Worm (Caenorhabditis elegans): ENCODE data around the gene F38A5.22.
"Not testable (repeated sequence)": the region's sequence is repeated elsewhere in the genome, so short reads cannot be mapped to it uniquely, and the experiment has no call there.

Gene F38A5.22

DNA sequence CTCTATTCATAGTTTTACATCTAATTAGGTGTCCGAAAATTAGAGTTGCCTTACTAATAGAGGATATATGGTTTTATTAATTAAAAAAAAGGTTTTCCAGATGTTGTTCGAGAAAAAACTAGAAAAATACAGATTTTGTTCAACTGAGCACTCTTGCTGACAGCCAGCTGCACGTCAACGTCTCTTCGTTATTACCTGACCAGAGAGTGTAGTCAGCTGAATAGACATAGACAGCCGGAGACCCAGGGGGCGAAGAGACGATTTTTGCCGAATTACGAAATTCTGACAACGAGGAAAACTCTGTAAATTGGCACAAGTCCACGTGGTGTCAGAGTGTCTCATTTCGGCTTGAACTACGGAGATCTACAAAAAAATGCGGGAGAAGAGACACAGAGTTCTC lies 22.9 kb upstream of the F38A5.22 start:
- TF ChIP-seq ref-1 (GFP tag; conservative IDR thresholded peaks at IDR 0.05): no peak
- no peak for TF ChIP-seq med-1 (GFP tag; optimal IDR thresholded peaks at IDR 0.05; ENCODE audit: insufficient read depth)
- TF ChIP-seq cog-1 (tag; optimal IDR thresholded peaks at IDR 0.05): no peak
- TF ChIP-seq klf-2 (GFP tag; conservative IDR thresholded peaks at IDR 0.05): no peak
- TF ChIP-seq T22C8.4 (GFP tag; IDR thresholded peaks at IDR 0.05): no peak
- no peak for TF ChIP-seq ztf-23 (GFP tag; IDR thresholded peaks at IDR 0.05)
- no peak for TF ChIP-seq ztf-29 (GFP tag; IDR thresholded peaks at IDR 0.05)
- TF ChIP-seq tab-1 (GFP tag; IDR thresholded peaks at IDR 0.05): no peak
- no peak for TF ChIP-seq flt-1 (GFP tag; IDR thresholded peaks at IDR 0.05)

DNA sequence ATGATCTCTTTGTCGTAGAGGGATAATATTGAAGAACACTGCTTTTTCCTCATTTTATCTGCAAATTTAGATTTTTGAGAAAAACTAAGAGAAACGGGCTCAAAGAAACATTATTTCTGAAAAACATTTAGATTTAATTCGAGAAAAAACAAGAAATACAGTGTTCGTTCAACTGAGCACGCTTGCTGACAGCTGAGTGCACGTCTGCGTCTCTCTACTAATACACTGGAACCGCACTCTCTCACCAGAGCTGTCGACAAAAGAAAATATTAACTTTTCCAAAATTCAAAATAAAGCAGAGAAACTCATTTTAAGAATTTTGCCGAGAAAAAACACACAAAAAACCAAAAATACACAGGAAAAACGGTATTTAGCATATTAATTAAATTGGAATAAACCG lies 17.6 kb upstream of the F38A5.22 start, which contains the start of gene drh-1:
TSS of gene drh-1 (minus strand) at position 58 of the 400 bp plus-strand sequence.
- TF ChIP-seq flt-1 (GFP tag; IDR thresholded peaks at IDR 0.05) (no peak), klf-2 (GFP tag; conservative IDR thresholded peaks at IDR 0.05) (no peak), ztf-23 (GFP tag; IDR thresholded peaks at IDR 0.05) (no peak), ztf-29 (GFP tag; IDR thresholded peaks at IDR 0.05) (no peak)

DNA sequence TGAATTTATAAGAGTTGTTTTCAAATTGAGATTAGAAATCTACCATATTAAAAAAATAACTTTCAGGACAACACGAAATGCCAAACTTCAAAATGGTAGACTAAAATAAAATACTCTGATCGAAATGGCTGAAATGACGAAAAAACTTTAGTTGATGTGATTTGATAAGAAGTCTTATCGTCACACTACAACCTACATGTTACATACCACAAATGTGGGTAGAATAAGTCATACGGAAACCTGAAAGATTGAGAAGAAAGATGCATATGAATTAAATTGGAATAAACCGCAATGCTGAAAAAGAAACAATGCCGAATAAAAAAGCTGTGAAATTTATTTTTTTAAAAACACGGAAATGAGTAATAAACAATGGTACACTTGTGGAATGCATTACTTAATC lies 11.3 kb upstream of the F38A5.22 start:
- no peak for TF ChIP-seq ztf-29 (GFP tag; IDR thresholded peaks at IDR 0.05)
- no peak for TF ChIP-seq ztf-23 (GFP tag; IDR thresholded peaks at IDR 0.05)
- no peak for TF ChIP-seq flt-1 (GFP tag; IDR thresholded peaks at IDR 0.05)
- no peak for TF ChIP-seq tab-1 (GFP tag; IDR thresholded peaks at IDR 0.05)
- no peak for TF ChIP-seq T22C8.4 (GFP tag; IDR thresholded peaks at IDR 0.05)
- TF ChIP-seq ref-1 (GFP tag; conservative IDR thresholded peaks at IDR 0.05): no peak
- no peak for TF ChIP-seq med-1 (GFP tag; optimal IDR thresholded peaks at IDR 0.05; ENCODE audit: insufficient read depth)
- TF ChIP-seq klf-2 (GFP tag; conservative IDR thresholded peaks at IDR 0.05): no peak
- TF ChIP-seq cog-1 (tag; optimal IDR thresholded peaks at IDR 0.05): no peak

DNA sequence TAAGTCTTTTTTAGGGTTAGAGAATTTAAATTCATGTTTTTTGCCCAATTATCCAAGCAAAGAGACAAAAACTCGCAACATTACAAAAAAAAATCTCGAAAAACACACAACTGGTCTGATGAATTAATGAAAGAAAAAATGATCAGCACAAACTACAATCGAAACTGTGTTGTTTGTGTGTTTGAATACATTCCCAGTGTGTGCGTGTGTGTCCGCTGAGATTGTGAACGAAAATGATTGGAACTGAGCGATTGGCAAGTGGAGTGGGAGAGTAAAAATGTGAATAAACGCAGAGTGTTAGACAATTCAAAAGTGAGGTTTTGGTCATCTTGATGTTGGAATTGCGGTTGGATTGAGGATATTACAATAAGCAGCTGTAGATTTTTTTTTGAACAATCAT lies 10.8 kb upstream of the F38A5.22 start:
- TF ChIP-seq cog-1 (tag; optimal IDR thresholded peaks at IDR 0.05) (no peak), med-1 (GFP tag; optimal IDR thresholded peaks at IDR 0.05; ENCODE audit: insufficient read depth) (no peak), ztf-29 (GFP tag; IDR thresholded peaks at IDR 0.05) (no peak), klf-2 (GFP tag; conservative IDR thresholded peaks at IDR 0.05) (no peak), ztf-23 (GFP tag; IDR thresholded peaks at IDR 0.05) (no peak), flt-1 (GFP tag; IDR thresholded peaks at IDR 0.05) (no peak), T22C8.4 (GFP tag; IDR thresholded peaks at IDR 0.05) (no peak), ref-1 (GFP tag; conservative IDR thresholded peaks at IDR 0.05) (no peak), tab-1 (GFP tag; IDR thresholded peaks at IDR 0.05) (no peak)

DNA sequence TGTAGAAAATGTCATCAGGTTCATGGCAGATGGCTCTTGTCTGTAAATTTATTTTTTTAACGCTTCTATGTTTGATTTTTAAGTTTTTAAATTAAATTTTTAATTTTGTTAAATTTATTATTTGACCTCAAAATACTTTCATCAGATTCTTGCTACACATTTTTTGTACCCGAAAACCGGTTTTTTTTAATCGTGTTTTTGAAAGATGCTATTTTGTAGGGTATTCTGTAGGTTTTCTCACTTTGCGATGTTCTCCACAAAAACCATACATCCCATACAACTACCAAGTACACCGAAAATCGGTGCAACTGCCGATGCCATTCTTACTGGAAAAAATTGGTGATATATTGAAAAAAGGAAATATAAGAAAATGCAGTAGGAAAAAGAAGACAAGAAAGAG lies 10.1 kb upstream of the F38A5.22 start, which contains the start of gene nstp-2:
TSS of gene nstp-2 (minus strand) at position 326 of the 400 bp plus-strand sequence.
- TF ChIP-seq ref-1 (GFP tag; conservative IDR thresholded peaks at IDR 0.05): no peak
- TF ChIP-seq ztf-29 (GFP tag; IDR thresholded peaks at IDR 0.05): no peak
- no peak for TF ChIP-seq cog-1 (tag; optimal IDR thresholded peaks at IDR 0.05)
- TF ChIP-seq flt-1 (GFP tag; IDR thresholded peaks at IDR 0.05): no peak
- no peak for TF ChIP-seq tab-1 (GFP tag; IDR thresholded peaks at IDR 0.05)
- TF ChIP-seq ztf-23 (GFP tag; IDR thresholded peaks at IDR 0.05): no peak
- TF ChIP-seq med-1 (GFP tag; optimal IDR thresholded peaks at IDR 0.05; ENCODE audit: insufficient read depth): no peak
- no peak for TF ChIP-seq klf-2 (GFP tag; conservative IDR thresholded peaks at IDR 0.05)
- no peak for TF ChIP-seq T22C8.4 (GFP tag; IDR thresholded peaks at IDR 0.05)

DNA sequence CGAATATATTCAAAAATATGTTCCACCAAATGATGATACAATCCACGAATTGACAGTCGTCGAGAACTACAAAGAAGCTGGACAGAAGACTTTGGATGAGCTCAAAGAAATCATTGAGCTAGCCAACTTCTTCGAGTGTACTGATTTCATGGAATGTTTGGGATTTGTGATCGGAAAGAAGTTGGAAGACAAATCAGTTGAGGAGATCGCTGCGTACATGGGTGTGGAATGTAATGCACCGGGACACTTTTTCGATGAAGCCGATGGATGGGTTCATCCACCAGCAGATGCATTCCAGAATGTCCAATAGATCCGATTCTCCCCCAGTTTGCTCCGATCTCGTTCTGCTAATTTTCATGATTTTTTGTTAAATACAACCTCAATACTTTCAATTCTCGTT lies 7.8 kb upstream of the F38A5.22 start:
- no peak for TF ChIP-seq flt-1 (GFP tag; IDR thresholded peaks at IDR 0.05)
- no peak for TF ChIP-seq cog-1 (tag; optimal IDR thresholded peaks at IDR 0.05)
- no peak for TF ChIP-seq tab-1 (GFP tag; IDR thresholded peaks at IDR 0.05)
- no peak for TF ChIP-seq med-1 (GFP tag; optimal IDR thresholded peaks at IDR 0.05; ENCODE audit: insufficient read depth)
- no peak for TF ChIP-seq ztf-23 (GFP tag; IDR thresholded peaks at IDR 0.05)
- no peak for TF ChIP-seq ref-1 (GFP tag; conservative IDR thresholded peaks at IDR 0.05)
- TF ChIP-seq T22C8.4 (GFP tag; IDR thresholded peaks at IDR 0.05): no peak

DNA sequence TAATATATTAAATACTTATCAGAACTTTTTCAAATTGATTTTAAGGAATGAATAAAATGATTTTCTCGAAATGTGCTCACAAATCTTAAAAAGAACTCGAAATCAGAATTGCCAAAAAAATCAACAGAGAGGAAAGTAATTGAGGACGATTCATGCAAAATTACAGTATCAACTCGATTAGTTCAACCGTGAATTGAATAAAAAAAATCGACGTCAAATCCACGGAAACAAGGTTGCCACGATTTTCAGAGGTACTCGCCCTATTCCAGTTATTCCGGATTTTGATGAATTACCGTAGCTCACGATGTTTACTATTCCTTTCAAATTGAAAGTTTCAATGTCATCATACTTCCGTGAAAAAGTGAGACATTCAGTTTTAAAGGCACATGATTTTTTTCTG lies 6.6 kb upstream of the F38A5.22 start, which contains the start of gene F15B10.3:
TSS of gene F15B10.3 (plus strand) at position 301 of the 400 bp plus-strand sequence.
- TF ChIP-seq ref-1 (GFP tag; conservative IDR thresholded peaks at IDR 0.05) (no peak), tab-1 (GFP tag; IDR thresholded peaks at IDR 0.05) (no peak), ztf-29 (GFP tag; IDR thresholded peaks at IDR 0.05) (no peak), med-1 (GFP tag; optimal IDR thresholded peaks at IDR 0.05; ENCODE audit: insufficient read depth) (no peak), T22C8.4 (GFP tag; IDR thresholded peaks at IDR 0.05) (no peak), cog-1 (tag; optimal IDR thresholded peaks at IDR 0.05) (no peak), flt-1 (GFP tag; IDR thresholded peaks at IDR 0.05) (no peak), klf-2 (GFP tag; conservative IDR thresholded peaks at IDR 0.05) (no peak), ztf-23 (GFP tag; IDR thresholded peaks at IDR 0.05) (no peak)

DNA sequence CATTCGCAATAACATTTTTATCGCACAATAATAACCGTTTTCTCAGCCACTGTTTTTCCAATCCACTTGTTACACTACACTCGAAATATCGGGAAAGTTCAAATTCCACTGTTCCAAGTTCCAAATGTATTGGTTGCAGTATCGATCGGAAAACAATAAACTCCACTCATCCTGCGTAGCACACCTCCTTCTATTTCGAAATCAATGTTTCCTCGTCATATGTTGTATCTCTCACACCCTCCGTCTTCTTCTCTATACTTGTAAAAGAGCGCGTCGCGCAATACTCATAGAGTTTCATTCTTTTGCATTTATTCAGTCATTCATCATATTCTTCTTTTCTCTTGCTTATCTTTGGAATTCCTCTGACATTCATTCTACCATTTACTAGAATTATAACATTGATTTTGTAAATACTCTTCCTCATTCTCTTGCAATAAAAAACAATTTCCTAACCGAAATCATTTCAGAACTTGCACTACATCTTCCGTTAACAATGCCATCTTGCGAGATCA lies 5.5 kb upstream of the F38A5.22 start, which contains the start of gene sup-36:
TSS of gene sup-36 (plus strand) at position 462 of the 512 bp plus-strand sequence.
- peak; percentile 49 for TF ChIP-seq T22C8.4 (GFP tag; IDR thresholded peaks at IDR 0.05)
- no peak for TF ChIP-seq ztf-29 (GFP tag; IDR thresholded peaks at IDR 0.05)
- no peak for TF ChIP-seq tab-1 (GFP tag; IDR thresholded peaks at IDR 0.05)
- no peak for TF ChIP-seq klf-2 (GFP tag; conservative IDR thresholded peaks at IDR 0.05)
- no peak for TF ChIP-seq med-1 (GFP tag; optimal IDR thresholded peaks at IDR 0.05; ENCODE audit: insufficient read depth)

DNA sequence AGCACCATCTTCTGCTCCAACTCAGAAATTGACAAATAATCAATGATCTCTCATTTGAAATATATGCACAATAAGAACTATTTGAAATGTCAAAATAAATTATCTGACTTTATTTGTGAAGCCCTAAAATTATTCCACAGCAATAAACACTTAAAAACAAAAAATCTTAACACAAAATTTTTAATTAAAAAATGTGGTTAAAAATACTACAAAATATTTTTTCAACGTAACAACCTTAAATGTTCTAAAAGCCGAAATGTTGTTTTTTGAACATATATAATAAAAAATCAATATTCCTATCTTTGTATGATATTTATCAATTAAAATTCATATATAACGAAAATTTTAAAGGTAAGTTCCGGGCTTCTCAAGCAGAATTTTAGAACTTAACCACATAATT lies 3.7 kb upstream of the F38A5.22 start, which contains the start of gene F38A5.8:
TSS of gene F38A5.8 (plus strand) at position 301 of the 400 bp plus-strand sequence.
- TF ChIP-seq med-1 (GFP tag; optimal IDR thresholded peaks at IDR 0.05; ENCODE audit: insufficient read depth) (no peak), tab-1 (GFP tag; IDR thresholded peaks at IDR 0.05) (no peak), ref-1 (GFP tag; conservative IDR thresholded peaks at IDR 0.05) (no peak), cog-1 (tag; optimal IDR thresholded peaks at IDR 0.05) (no peak), flt-1 (GFP tag; IDR thresholded peaks at IDR 0.05) (no peak), ztf-23 (GFP tag; IDR thresholded peaks at IDR 0.05) (no peak), T22C8.4 (GFP tag; IDR thresholded peaks at IDR 0.05) (no peak), ztf-29 (GFP tag; IDR thresholded peaks at IDR 0.05) (no peak), klf-2 (GFP tag; conservative IDR thresholded peaks at IDR 0.05) (no peak)

DNA sequence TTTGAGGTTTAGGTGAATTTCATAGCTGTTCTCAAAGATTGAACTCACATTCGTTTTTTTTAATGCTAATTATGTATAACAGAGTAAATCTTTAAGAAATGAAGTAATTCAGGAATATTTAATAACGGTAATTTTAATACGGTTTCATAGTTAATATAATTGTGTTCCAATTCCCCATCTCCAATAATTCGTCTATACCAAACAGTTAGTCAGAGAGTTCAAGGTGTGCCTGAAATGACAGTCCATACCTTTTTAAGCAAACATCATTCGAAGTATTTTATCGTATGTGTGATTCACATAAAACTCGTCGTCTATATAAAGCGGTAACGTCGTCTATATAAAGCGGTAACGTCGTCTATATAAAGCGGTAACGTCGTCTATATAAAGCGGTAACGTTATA lies 3.0 kb upstream of the F38A5.22 start, which contains the start of gene nspb-5:
TSS of gene nspb-5 (plus strand) at position 301 of the 400 bp plus-strand sequence.
- not testable (repeated sequence) for TF ChIP-seq flt-1 (GFP tag; IDR thresholded peaks at IDR 0.05); klf-2 (GFP tag; conservative IDR thresholded peaks at IDR 0.05); cog-1 (tag; optimal IDR thresholded peaks at IDR 0.05)
